Worm (Caenorhabditis elegans): Measurements from ENCODE around the gene C25D7.5.

- TF ChIP-seq pha-4 (GFP tag; IDR thresholded peaks at IDR 0.05) = no peak
- TF ChIP-seq pha-4 (tag; optimal IDR thresholded peaks at IDR 0.05) = no peak
- TF ChIP-seq pqm-1 (tag; optimal IDR thresholded peaks at IDR 0.05) = no peak
- TF ChIP-seq ZK546.5 (tag; optimal IDR thresholded peaks at IDR 0.05) = no peak
- TF ChIP-seq lin-15B (tag; optimal IDR thresholded peaks at IDR 0.05) = no peak
- no peak for TF ChIP-seq nhr-48 (tag; optimal IDR thresholded peaks at IDR 0.05)
- no peak for TF ChIP-seq F49E8.2 (tag; optimal IDR thresholded peaks at IDR 0.05; ENCODE audit: borderline replicate concordance)
- no peak for TF ChIP-seq nhr-10 (tag; optimal IDR thresholded peaks at IDR 0.05)
- no peak for TF ChIP-seq fkh-10 (GFP tag; optimal IDR thresholded peaks at IDR 0.05)
- no peak for TF ChIP-seq dmd-8 (GFP tag; IDR thresholded peaks at IDR 0.05)
Observed at ce11 chrV:15078560-15078959, 26.1 kb downstream of the C25D7.5 start.
